Fruit fly (Drosophila melanogaster): ENCODE measurements around the gene Act5C.
A peak's percentile ranks its signal among the peaks of the same experiment; 100 is the strongest.

Gene Act5C

DNA sequence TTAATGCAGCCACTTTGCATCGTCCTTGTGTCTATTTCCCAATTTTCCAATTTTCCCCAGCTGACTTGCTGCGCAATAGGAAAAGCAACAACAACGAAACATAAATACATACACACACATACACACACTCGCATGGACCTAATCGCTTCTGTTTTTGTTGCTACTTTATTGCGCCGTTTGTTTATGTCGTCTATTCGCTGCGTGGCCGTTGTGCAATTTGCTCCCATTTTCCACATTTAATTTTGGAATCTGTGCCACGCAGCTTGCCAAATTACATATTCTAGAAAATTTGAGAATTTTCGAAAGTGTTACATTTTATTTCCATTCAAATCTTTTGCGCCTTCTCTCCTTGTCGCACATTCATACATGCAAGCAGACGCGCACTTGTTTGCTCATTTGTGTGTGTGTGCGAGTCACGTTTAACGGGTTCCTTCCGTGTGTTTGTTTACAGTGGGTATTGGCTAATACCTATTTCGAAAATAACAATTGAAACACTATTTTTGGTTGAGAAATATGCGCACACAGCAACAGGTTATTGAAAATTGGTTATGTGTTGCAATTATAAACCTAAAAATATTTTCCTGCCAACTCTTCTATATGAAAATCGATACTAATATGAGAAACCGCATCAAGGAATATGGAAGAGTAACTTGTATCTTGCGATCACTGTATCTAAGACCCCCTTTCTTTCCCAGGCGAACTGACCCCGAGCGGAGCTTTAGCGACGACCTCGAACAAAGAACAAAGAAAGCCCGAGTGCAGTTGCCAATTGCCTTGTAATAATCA lies 20.3 kb upstream of the Act5C start (continued):
- TF ChIP-seq YL-1 (GFP tag; optimal IDR thresholded peaks at IDR 0.05) (peak; percentile 74), Hmx (GFP tag; optimal IDR thresholded peaks at IDR 0.05) (no peak), bsh (GFP tag; optimal IDR thresholded peaks at IDR 0.05) (peak; percentile 52 to 61), CG14667 (GFP tag; IDR thresholded peaks at IDR 0.05) (no peak), CG8281 (tag; optimal IDR thresholded peaks at IDR 0.05) (no peak), eve (GFP tag; optimal IDR thresholded peaks at IDR 0.05) (no peak), CG17385 (GFP tag; optimal IDR thresholded peaks at IDR 0.05) (peak; percentile 37), dmrt11E (tag; optimal IDR thresholded peaks at IDR 0.05) (peak; percentile 3), chif (GFP tag; optimal IDR thresholded peaks at IDR 0.05) (peak in 1 of 2 experiments; percentile 35), CG16815 (GFP tag; optimal IDR thresholded peaks at IDR 0.05) (peak; percentile 13), ham (GFP tag; IDR thresholded peaks at IDR 0.05) (no peak), Dbx (GFP tag; IDR thresholded peaks at IDR 0.05) (peak; percentile 33; the same call in 1 of the 3 replicates), z (GFP tag; IDR thresholded peaks at IDR 0.05) (no peak), ATbp (GFP tag; optimal IDR thresholded peaks at IDR 0.05) (peak; percentile 48), Oli (tag; optimal IDR thresholded peaks at IDR 0.05) (peak; percentile 46), tgo (GFP tag; IDR thresholded peaks at IDR 0.05) (peak; percentile 47; the same call in 2 of the 3 replicates), ara (GFP tag; IDR thresholded peaks at IDR 0.05) (no peak; the same call in 1 of the 2 replicates), Sox100B (GFP tag; optimal IDR thresholded peaks at IDR 0.05) (peak; percentile 33), CG12155 (GFP tag; optimal IDR thresholded peaks at IDR 0.05) (peak; percentile 38), CG8765 (GFP tag; IDR thresholded peaks at IDR 0.05) (no peak), CG30403 (GFP tag; optimal IDR thresholded peaks at IDR 0.05) (peak; percentile 52), CG6689 (GFP tag; IDR thresholded peaks at IDR 0.05) (0 out of 2 replicates have a peak, but pooled peaks have one; percentile 39), Ets65A (GFP tag) (no peak), tll (GFP tag; optimal IDR thresholded peaks at IDR 0.05) (no peak), otp (GFP tag; IDR thresholded peaks at IDR 0.05) (0 out of 3 replicates have a peak, but pooled peaks have one; percentile 13), croc (GFP tag; conservative IDR thresholded peaks at IDR 0.05) (0 out of 3 replicates have a peak, but pooled peaks have one; percentile 22), danr (GFP tag; IDR thresholded peaks at IDR 0.05) (no peak), Deaf1 (tag; optimal IDR thresholded peaks at IDR 0.05) (peak; percentile 52), CG1602 (GFP tag; optimal IDR thresholded peaks at IDR 0.05) (no peak), H15 (GFP tag; IDR thresholded peaks at IDR 0.05) (no peak), crol (GFP tag; IDR thresholded peaks at IDR 0.05) (no peak), CG17359 (tag; optimal IDR thresholded peaks at IDR 0.05) (peak; percentile 58), run (tag; optimal IDR thresholded peaks at IDR 0.05) (no peak), onecut (GFP tag; IDR thresholded peaks at IDR 0.05) (peak; percentile 29; the same call in 1 of the 2 replicates), PHDP (tag; optimal IDR thresholded peaks at IDR 0.05) (peak; percentile 50), Dref (GFP tag; IDR thresholded peaks at IDR 0.05) (no peak), Sin3A (optimal IDR thresholded peaks at IDR 0.05) (no peak), CG7786 (GFP tag; optimal IDR thresholded peaks at IDR 0.05) (peak; percentile 17), Xbp1 (GFP tag; optimal IDR thresholded peaks at IDR 0.05) (peak; percentile 49), CG17186 (GFP tag; optimal IDR thresholded peaks at IDR 0.05) (no peak), maf-S (GFP tag; optimal IDR thresholded peaks at IDR 0.05) (no peak), sd (tag; optimal IDR thresholded peaks at IDR 0.05) (peak; percentile 64), E2f1 (GFP tag; IDR thresholded peaks at IDR 0.05) (0 out of 2 replicates have a peak, but pooled peaks have one; percentile 31), Trl (optimal IDR thresholded peaks at IDR 0.05) (no peak), Trl (GFP tag; optimal IDR thresholded peaks at IDR 0.05) (peak; percentile 47), nmo (GFP tag; optimal IDR thresholded peaks at IDR 0.05) (peak; percentile 22), CG18262 (tag; optimal IDR thresholded peaks at IDR 0.05) (peak; percentile 55), Oaz (GFP tag; IDR thresholded peaks at IDR 0.05) (no peak), BtbVII (GFP tag; optimal IDR thresholded peaks at IDR 0.05) (no peak), Mad (GFP tag; optimal IDR thresholded peaks at IDR 0.05) (no peak)

Data from whole organism, embryonic.